Fruit fly (Drosophila melanogaster): ENCODE data around the gene mura.

- TF ChIP-seq cic (GFP tag; optimal IDR thresholded peaks at IDR 0.05) (no peak), pad (GFP tag; optimal IDR thresholded peaks at IDR 0.05) (no peak), Mnt (GFP tag; optimal IDR thresholded peaks at IDR 0.05) (no peak), toe (GFP tag; optimal IDR thresholded peaks at IDR 0.05) (no peak), CG12768 (GFP tag; optimal IDR thresholded peaks at IDR 0.05) (no peak)
Observed at dm6 chr3R:9534125-9534496, 17.5 kb downstream of the mura start.

Measured in whole organism, adult.